Worm (Caenorhabditis elegans): ENCODE results near the gene F09F9.3.

- TF ChIP-seq snpc-4 (GFP tag; optimal IDR thresholded peaks at IDR 0.05) = no peak
- TF ChIP-seq snpc-4 (tag; optimal IDR thresholded peaks at IDR 0.05) = no peak
- no peak for TF ChIP-seq dpl-1 (GFP tag; optimal IDR thresholded peaks at IDR 0.05)
Measured at ce11 chrX:4167150-4167549, 46.3 kb upstream of the F09F9.3 start, which contains the start of gene ZK470.14.
